Fruit fly (Drosophila melanogaster): Measurements from ENCODE around the gene hiw.

The hiw gene

dm6 chrX:15026897-15027296, 36.3 kb downstream of the hiw start (continued):
- TF ChIP-seq Bteb2 (GFP tag; optimal IDR thresholded peaks at IDR 0.05) (no peak), eyg (GFP tag; optimal IDR thresholded peaks at IDR 0.05) (no peak), HmgZ (tag; optimal IDR thresholded peaks at IDR 0.05) (no peak), fd96Cb (tag; optimal IDR thresholded peaks at IDR 0.05) (peak; percentile 34), tio (GFP tag; optimal IDR thresholded peaks at IDR 0.05) (no peak), dm (GFP tag; optimal IDR thresholded peaks at IDR 0.05) (no peak), Dp (GFP tag; optimal IDR thresholded peaks at IDR 0.05) (no peak), CG13123 (GFP tag; optimal IDR thresholded peaks at IDR 0.05) (no peak), CG17385 (GFP tag; optimal IDR thresholded peaks at IDR 0.05) (no peak), ttk (GFP tag; IDR thresholded peaks at IDR 0.05) (no peak), zen2 (GFP tag; IDR thresholded peaks at IDR 0.05; ENCODE audit: partially characterized antibody) (no peak), knrl (GFP tag; IDR thresholded peaks at IDR 0.05; ENCODE audit: partially characterized antibody) (no peak), pzg (GFP tag; optimal IDR thresholded peaks at IDR 0.05) (no peak), CG15601 (tag; optimal IDR thresholded peaks at IDR 0.05) (no peak), luna (GFP tag; optimal IDR thresholded peaks at IDR 0.05) (no peak), Awh (GFP tag; IDR thresholded peaks at IDR 0.05) (0 out of 2 replicates have a peak, but pooled peaks have one; percentile 46), Sox102F (GFP tag; optimal IDR thresholded peaks at IDR 0.05) (peak; percentile 45), CG10274 (GFP tag; optimal IDR thresholded peaks at IDR 0.05) (no peak), CoRest (tag; optimal IDR thresholded peaks at IDR 0.05) (no peak), repo (GFP tag; optimal IDR thresholded peaks at IDR 0.05) (no peak), crol (GFP tag; IDR thresholded peaks at IDR 0.05) (no peak), D19B (GFP tag; optimal IDR thresholded peaks at IDR 0.05) (no peak), chinmo (GFP tag; IDR thresholded peaks at IDR 0.05; ENCODE audit: partially characterized antibody) (no peak), prd (optimal IDR thresholded peaks at IDR 0.05) (no peak), prd (GFP tag; IDR thresholded peaks at IDR 0.05) (peak; percentile 49; the same call in 2 of the 3 replicates), sd (tag; optimal IDR thresholded peaks at IDR 0.05) (peak; percentile 42), CG6272 (GFP tag; IDR thresholded peaks at IDR 0.05) (no peak), ab (GFP tag; optimal IDR thresholded peaks at IDR 0.05) (no peak), CG7963 (GFP tag; IDR thresholded peaks at IDR 0.05; ENCODE audit: partially characterized antibody) (no peak), corto (GFP tag; optimal IDR thresholded peaks at IDR 0.05) (no peak), CG15479 (GFP tag; optimal IDR thresholded peaks at IDR 0.05) (no peak), CG10979 (tag; optimal IDR thresholded peaks at IDR 0.05) (peak; percentile 14), Doc3 (GFP tag; IDR thresholded peaks at IDR 0.05; ENCODE audit: partially characterized antibody) (no peak), dan (GFP tag; IDR thresholded peaks at IDR 0.05) (no peak), Oli (tag; optimal IDR thresholded peaks at IDR 0.05) (peak; percentile 39), CG7271 (tag; optimal IDR thresholded peaks at IDR 0.05) (no peak), Meics (GFP tag; optimal IDR thresholded peaks at IDR 0.05) (no peak), CG34224 (GFP tag; IDR thresholded peaks at IDR 0.05; ENCODE audit: partially characterized antibody) (no peak), CG11504 (tag; optimal IDR thresholded peaks at IDR 0.05) (peak; percentile 26), kni (GFP tag; optimal IDR thresholded peaks at IDR 0.05) (no peak), CG3847 (GFP tag; IDR thresholded peaks at IDR 0.05) (no peak), exex (tag; optimal IDR thresholded peaks at IDR 0.05) (no peak), sna (GFP tag; IDR thresholded peaks at IDR 0.05; ENCODE audit: partially characterized antibody) (no peak), aop (GFP tag; IDR thresholded peaks at IDR 0.05) (no peak), Nf-YA (GFP tag; IDR thresholded peaks at IDR 0.05) (no peak), CG8388 (GFP tag; optimal IDR thresholded peaks at IDR 0.05) (peak; percentile 14), CG8359 (GFP tag; optimal IDR thresholded peaks at IDR 0.05; ENCODE audit: borderline replicate concordance) (no peak), Hmx (GFP tag; optimal IDR thresholded peaks at IDR 0.05) (no peak), CG10147 (GFP tag; optimal IDR thresholded peaks at IDR 0.05) (no peak), CG6689 (GFP tag; IDR thresholded peaks at IDR 0.05) (peak; percentile 29; the same call in 1 of the 2 replicates)
